Worm (Caenorhabditis elegans) whole organism, L3 larva: ENCODE data around the gene sma-1.

Source experiments
- R02D3.7 ChIP-seq: fragments of 150-350 bp; optimal IDR thresholded peaks from 2 replicates; lab custom pipeline; 2014; ENCODE audit warnings: missing biosample characterization, missing genetic modification characterization
- ZK546.5 ChIP-seq: sonication (generic microtip); optimal IDR thresholded peaks from 2 replicates; lab custom pipeline; 2017; ENCODE audit warnings: missing biosample characterization, missing genetic modification characterization
- ama-1 ChIP-seq: fragments of 150-350 bp; optimal IDR thresholded peaks from 2 replicates; lab custom pipeline; 2018
- ceh-16 ChIP-seq: sonication (generic microtip); optimal IDR thresholded peaks from 2 replicates; lab custom pipeline; 2017; ENCODE audit warnings: missing biosample characterization, missing genetic modification characterization
- ceh-82 ChIP-seq: fragments of 150-350 bp; optimal IDR thresholded peaks from 2 replicates; lab custom pipeline; 2014; ENCODE audit warnings: missing biosample characterization, missing genetic modification characterization
- ceh-9 ChIP-seq: sonication (generic microtip); optimal IDR thresholded peaks from 2 replicates; lab custom pipeline; 2018; ENCODE audit warnings: missing biosample characterization, missing genetic modification characterization
- egl-5 ChIP-seq: fragments of 150-350 bp; optimal IDR thresholded peaks from 2 replicates; lab custom pipeline; 2017; ENCODE audit warnings: missing biosample characterization, missing genetic modification reagents, missing genetic modification characterization, inconsistent platforms
- elt-2 ChIP-seq: sonication (generic microtip); optimal IDR thresholded peaks from 2 replicates; lab custom pipeline; 2016; ENCODE audit warnings: missing genetic modification reagents, mild to moderate bottlenecking, missing genetic modification characterization, missing compliant biosample characterization
- elt-3 ChIP-seq, 3 experiments: fragments of 150-350 bp in 1 of 3; sonication (generic microtip) in 2 of 3; optimal IDR thresholded peaks; 2 replicates in 2 of 3; 4 replicates in 1 of 3; lab custom pipeline; 2014 to 2017; ENCODE audit warnings: missing biosample characterization in 3 of 3, missing genetic modification characterization in 3 of 3
- eor-1 ChIP-seq, 2 experiments: fragments of 150-350 bp; optimal IDR thresholded peaks; 2 replicates each; lab custom pipeline; 2014 to 2018; ENCODE audit warnings: missing biosample characterization in 2 of 2, missing genetic modification characterization in 2 of 2
- fkh-10 ChIP-seq: sonication (generic microtip); optimal IDR thresholded peaks from 2 replicates; lab custom pipeline; 2017; ENCODE audit warnings: missing biosample characterization, missing genetic modification reagents, missing genetic modification characterization
- fkh-2 ChIP-seq: fragments of 150-350 bp; optimal IDR thresholded peaks from 2 replicates; lab custom pipeline; 2014; ENCODE audit warnings: missing biosample characterization, missing genetic modification reagents, missing genetic modification characterization
- fos-1 ChIP-seq: fragments of 150-350 bp; optimal IDR thresholded peaks from 2 replicates; lab custom pipeline; 2014; ENCODE audit warnings: missing biosample characterization, missing genetic modification characterization
- jun-1 ChIP-seq: fragments of 150-350 bp; optimal IDR thresholded peaks from 2 replicates; lab custom pipeline; 2014; ENCODE audit warnings: missing biosample characterization, missing genetic modification reagents, missing genetic modification characterization
- lin-15B ChIP-seq: fragments of 150-350 bp; optimal IDR thresholded peaks from 2 replicates; lab custom pipeline; 2014; ENCODE audit warnings: missing biosample characterization, missing genetic modification characterization
- lin-39 ChIP-seq: fragments of 150-350 bp; optimal IDR thresholded peaks from 2 replicates; lab custom pipeline; 2018; ENCODE audit warnings: missing biosample characterization, missing genetic modification reagents, missing genetic modification characterization
- lsy-12 ChIP-seq: sonication (generic microtip); optimal IDR thresholded peaks from 2 replicates; lab custom pipeline; 2016; ENCODE audit warnings: mild to moderate bottlenecking, missing genetic modification characterization, missing compliant biosample characterization
- nfya-1 ChIP-seq: sonication (generic microtip); optimal IDR thresholded peaks from 2 replicates; lab custom pipeline; 2017; ENCODE audit warnings: missing genetic modification characterization, mild to moderate bottlenecking, missing compliant biosample characterization, antibody characterized with exemption, moderate library complexity; ENCODE audit not compliant: insufficient read depth
- nhr-11 ChIP-seq: fragments of 150-350 bp; optimal IDR thresholded peaks from 2 replicates; lab custom pipeline; 2014; ENCODE audit warnings: missing biosample characterization, missing genetic modification characterization
- nhr-12 ChIP-seq: fragments of 150-350 bp; optimal IDR thresholded peaks from 2 replicates; lab custom pipeline; 2014; ENCODE audit warnings: missing biosample characterization, missing genetic modification characterization
- nhr-23 ChIP-seq: fragments of 150-350 bp; optimal IDR thresholded peaks from 2 replicates; lab custom pipeline; 2014; ENCODE audit warnings: missing biosample characterization, missing genetic modification reagents, missing genetic modification characterization
- nhr-25 ChIP-seq: sonication (generic microtip); optimal IDR thresholded peaks from 2 replicates; lab custom pipeline; 2017; ENCODE audit warnings: missing biosample characterization, missing genetic modification characterization
- nhr-28 ChIP-seq: fragments of 150-350 bp; optimal IDR thresholded peaks from 2 replicates; lab custom pipeline; 2014; ENCODE audit warnings: missing biosample characterization, missing genetic modification characterization
- nhr-43 ChIP-seq: sonication (generic microtip); optimal IDR thresholded peaks from 2 replicates; lab custom pipeline; 2016; ENCODE audit warnings: mild to moderate bottlenecking, missing genetic modification characterization, missing compliant biosample characterization; ENCODE audit not compliant: poor library complexity, severe bottlenecking
- nhr-67 ChIP-seq: fragments of 150-350 bp; optimal IDR thresholded peaks from 2 replicates; lab custom pipeline; 2014; ENCODE audit warnings: missing biosample characterization, missing genetic modification characterization
- nhr-76 ChIP-seq: fragments of 150-350 bp; sonication (generic microtip); optimal IDR thresholded peaks from 5 replicates; lab custom pipeline; 2014; ENCODE audit warnings: missing biosample characterization, missing genetic modification characterization
- nhr-77 ChIP-seq: fragments of 150-350 bp; optimal IDR thresholded peaks from 2 replicates; lab custom pipeline; 2014; ENCODE audit warnings: missing biosample characterization, missing genetic modification characterization
- pha-4 ChIP-seq: fragments of 150-350 bp; optimal IDR thresholded peaks from 2 replicates; lab custom pipeline; 2014; ENCODE audit warnings: missing biosample characterization, missing genetic modification reagents, missing genetic modification characterization
- pqm-1 ChIP-seq: fragments of 150-350 bp; optimal IDR thresholded peaks from 2 replicates; lab custom pipeline; 2017; ENCODE audit warnings: missing biosample characterization, missing genetic modification characterization, inconsistent platforms
- sea-2 ChIP-seq: fragments of 150-350 bp; sonication (generic microtip); optimal IDR thresholded peaks from 4 replicates; lab custom pipeline; 2014; ENCODE audit warnings: missing biosample characterization, missing genetic modification reagents, missing genetic modification characterization
- snpc-4 ChIP-seq: fragments of 150-350 bp; optimal IDR thresholded peaks from 2 replicates; lab custom pipeline; 2014; ENCODE audit warnings: missing biosample characterization, missing genetic modification characterization
- tbx-2 ChIP-seq: sonication (generic microtip); optimal IDR thresholded peaks from 2 replicates; lab custom pipeline; 2016; ENCODE audit warnings: mild to moderate bottlenecking, missing genetic modification characterization, missing compliant biosample characterization
- unc-39 ChIP-seq: sonication (generic microtip); optimal IDR thresholded peaks from 4 replicates; lab custom pipeline; 2017; ENCODE audit warnings: missing biosample characterization, missing genetic modification characterization
- unc-62 ChIP-seq: fragments of 150-350 bp; sonication (generic microtip); optimal IDR thresholded peaks from 4 replicates; lab custom pipeline; 2014; ENCODE audit warnings: missing biosample characterization, missing genetic modification reagents, missing genetic modification characterization
- zag-1 ChIP-seq: fragments of 150-350 bp; optimal IDR thresholded peaks from 2 replicates; lab custom pipeline; 2014; ENCODE audit warnings: missing biosample characterization, missing genetic modification characterization
- ztf-4 ChIP-seq: fragments of 150-350 bp; optimal IDR thresholded peaks from 2 replicates; lab custom pipeline; 2014; ENCODE audit warnings: missing biosample characterization, missing genetic modification characterization

Gene sma-1

DNA sequence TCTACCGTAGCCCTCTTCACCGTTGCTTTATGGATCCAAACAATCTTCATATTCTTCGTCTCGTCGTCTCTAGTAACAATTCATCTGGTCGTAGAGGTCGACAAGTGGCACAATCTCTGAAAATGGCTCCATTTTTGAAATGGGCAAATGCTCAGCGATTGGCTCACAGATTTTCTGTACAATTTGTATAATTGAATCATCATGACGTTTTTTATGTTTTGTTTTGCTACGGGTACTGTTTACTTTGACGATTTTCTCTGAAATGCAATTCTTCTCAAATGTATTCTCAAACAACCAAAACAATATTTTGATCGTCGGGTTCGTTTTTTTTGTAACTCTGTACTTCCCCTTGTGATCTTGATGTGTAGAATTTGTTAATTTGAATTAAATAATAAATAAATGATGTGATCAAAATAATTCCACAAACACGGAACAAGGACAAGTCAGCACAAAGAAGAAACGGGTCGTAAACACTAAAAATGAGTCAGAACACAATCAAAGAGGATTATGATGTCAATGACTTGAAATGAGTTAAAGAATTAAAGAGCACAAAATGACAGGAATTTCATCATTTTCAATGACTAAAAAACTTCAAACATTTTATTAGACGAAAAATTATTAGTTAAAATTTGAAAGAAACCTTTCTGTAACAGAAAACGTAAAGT is 37.2 kb upstream of the sma-1 start:
- TF ChIP-seq egl-5 (tag; lab: Kevin White, UChicago): no peak
- TF ChIP-seq ama-1 (lab: Kevin White, UChicago): no peak
- no peak for TF ChIP-seq nhr-43 (tag; lab: Kevin White, UChicago)
- no peak for TF ChIP-seq fkh-2 (tag; lab: Kevin White, UChicago)
- TF ChIP-seq nhr-28 (tag; lab: Kevin White, UChicago): no peak
- no peak for TF ChIP-seq lsy-12 (tag; lab: Kevin White, UChicago)
- no peak for TF ChIP-seq unc-39 (tag; lab: Kevin White, UChicago)
- peak; percentile 36 for TF ChIP-seq elt-2 (tag; lab: Kevin White, UChicago)
- TF ChIP-seq fos-1: no peak
- peak; percentile 52 for TF ChIP-seq jun-1 (tag; lab: Kevin White, UChicago)
- no peak for TF ChIP-seq ceh-9
- TF ChIP-seq pha-4 (tag; lab: Kevin White, UChicago): peak; percentile 36
- TF ChIP-seq pqm-1 (tag; lab: Kevin White, UChicago): peak; percentile 58

DNA sequence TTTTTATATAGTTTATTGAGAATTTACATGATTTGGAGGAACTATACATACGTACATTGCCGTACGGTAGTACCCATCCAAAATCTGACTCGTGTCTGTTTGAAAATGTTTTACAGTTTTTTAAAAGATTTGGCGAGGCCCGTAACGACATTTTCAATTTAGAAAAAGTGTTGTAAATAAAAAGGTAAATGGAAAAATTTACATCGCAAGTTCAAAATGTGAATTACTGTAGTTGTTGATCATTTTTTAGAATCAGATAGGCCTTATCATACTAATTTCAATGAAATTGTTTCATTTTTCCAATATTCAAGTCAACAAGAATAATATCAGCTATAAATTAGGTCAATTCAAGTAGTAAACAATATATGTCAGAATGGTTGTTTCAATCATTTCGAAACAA is 36.4 kb upstream of the sma-1 start, which contains the start of gene R13H4.6:
Gene R13H4.6, plus strand, starts transcription at position 301 of the 400 bp plus-strand sequence.
- TF ChIP-seq fkh-2 (tag; lab: Kevin White, UChicago) (no peak), unc-62 (GFP tag; lab: Kevin White, UChicago) (no peak), pha-4 (tag; lab: Kevin White, UChicago) (peak; percentile 20), ZK546.5 (no peak), elt-3 (tag; optimal IDR thresholded peaks at IDR 0.05; lab: Kevin White, UChicago) (no peak), ceh-82 (tag; lab: Kevin White, UChicago) (no peak), sea-2 (no peak), nhr-67 (tag; lab: Kevin White, UChicago) (no peak), R02D3.7 (tag; lab: Kevin White, UChicago) (no peak)

DNA sequence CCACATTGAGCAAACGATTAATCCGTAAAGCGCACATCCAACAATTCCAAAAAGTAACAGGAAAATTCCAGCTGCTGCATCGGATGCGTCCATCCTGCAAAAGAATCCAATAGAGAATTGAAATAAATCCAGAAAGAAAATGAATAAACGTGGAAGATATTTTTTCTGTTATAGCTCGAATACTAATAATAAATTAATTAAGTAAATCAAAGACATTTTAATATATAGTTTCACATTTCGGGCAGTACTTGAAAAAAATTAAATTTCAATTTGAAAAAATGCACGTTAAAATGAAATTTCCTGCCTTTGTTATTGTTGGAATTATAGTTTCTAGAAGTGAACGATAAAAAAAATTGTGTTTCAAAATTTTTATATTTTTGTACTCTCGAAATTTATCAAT is 31.1 kb upstream of the sma-1 start, which contains the start of gene R13H4.7:
Gene R13H4.7, minus strand, starts transcription at position 101 of the 400 bp plus-strand sequence.
- TF ChIP-seq tbx-2 (tag; lab: Kevin White, UChicago) (no peak), egl-5 (tag; lab: Kevin White, UChicago) (no peak), pqm-1 (tag; lab: Kevin White, UChicago) (no peak), snpc-4 (tag; lab: Kevin White, UChicago) (no peak), nhr-77 (no peak), sea-2 (no peak), nhr-76 (tag; lab: Kevin White, UChicago) (no peak), R02D3.7 (tag; lab: Kevin White, UChicago) (no peak), ztf-4 (tag; lab: Kevin White, UChicago) (no peak), jun-1 (tag; lab: Kevin White, UChicago) (no peak), ceh-82 (tag; lab: Kevin White, UChicago) (no peak), lin-15B (tag; lab: Kevin White, UChicago) (no peak), nhr-12 (tag; lab: Kevin White, UChicago) (no peak), nhr-43 (tag; lab: Kevin White, UChicago) (no peak), ama-1 (lab: Kevin White, UChicago) (no peak)
- TF ChIP-seq, all 47 proteins: peak for 0

ce11 chrV:11875060-11875459 is 24.2 kb upstream of the sma-1 start, which contains the start of gene sulp-4:
sulp-4 (plus strand) TSS chrV:11875360.
- TF ChIP-seq sea-2: no peak
- TF ChIP-seq ceh-16: no peak
- TF ChIP-seq fkh-10 (GFP tag; lab: Kevin White, UChicago): no peak
- no peak for TF ChIP-seq nfya-1 (tag; lab: Kevin White, UChicago)

DNA sequence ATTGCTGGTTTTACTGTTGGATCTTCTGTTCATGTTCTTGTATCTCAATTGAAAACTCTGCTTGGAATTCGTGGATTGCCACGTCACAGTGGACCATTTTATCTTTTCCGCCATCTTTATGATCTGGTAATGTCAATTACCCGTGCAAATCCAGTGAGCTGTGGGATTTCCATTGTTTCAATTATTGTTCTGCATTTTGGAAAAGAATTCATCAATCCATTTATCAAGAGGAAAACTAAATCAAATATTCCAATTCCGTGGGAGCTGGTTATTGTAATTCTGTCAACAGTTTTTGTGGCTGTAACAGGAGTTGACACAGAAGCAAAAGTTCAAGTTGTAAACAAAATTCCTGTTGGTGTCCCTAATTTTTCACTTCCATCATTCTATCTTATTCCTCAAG is 22.6 kb upstream of the sma-1 start:
- TF ChIP-seq nhr-23 (tag; lab: Kevin White, UChicago): no peak
- no peak for TF ChIP-seq lin-15B (tag; lab: Kevin White, UChicago)
- TF ChIP-seq lin-39 (tag; lab: Kevin White, UChicago): no peak
- TF ChIP-seq unc-39 (tag; lab: Kevin White, UChicago): no peak
- TF ChIP-seq zag-1 (tag; lab: Kevin White, UChicago): no peak
- no peak for TF ChIP-seq eor-1 (tag; optimal IDR thresholded peaks at IDR 0.05; lab: Kevin White, UChicago)
- TF ChIP-seq nhr-25 (tag; lab: Kevin White, UChicago): no peak
- TF ChIP-seq ama-1 (lab: Kevin White, UChicago): no peak
- no peak for TF ChIP-seq pqm-1 (tag; lab: Kevin White, UChicago)
- TF ChIP-seq ceh-9: no peak
- TF ChIP-seq nhr-11 (tag; lab: Kevin White, UChicago): no peak
